Worm (Caenorhabditis elegans) whole organism, mixed stage, embryonic: ENCODE results near the gene rme-6.

Experiments used
- elt-1 ChIP-seq: sonication (generic microtip); optimal IDR thresholded peaks from 2 replicates; lab custom pipeline; 2017; ENCODE audit warnings: missing genetic modification characterization, mild to moderate bottlenecking, missing compliant biosample characterization, antibody characterized with exemption, moderate library complexity, borderline replicate concordance; ENCODE audit not compliant: insufficient read depth
- lin-13 ChIP-seq: fragments of 150-350 bp; optimal IDR thresholded peaks from 2 replicates; lab custom pipeline; 2014; ENCODE audit warnings: missing biosample characterization, missing genetic modification characterization
- snpc-4 ChIP-seq: fragments of 150-350 bp; optimal IDR thresholded peaks from 2 replicates; lab custom pipeline; 2014; ENCODE audit warnings: missing biosample characterization, missing genetic modification characterization
- unc-62 ChIP-seq: fragments of 150-350 bp; optimal IDR thresholded peaks from 2 replicates; lab custom pipeline; 2014; ENCODE audit warnings: missing biosample characterization, missing genetic modification reagents, missing genetic modification characterization

DNA sequence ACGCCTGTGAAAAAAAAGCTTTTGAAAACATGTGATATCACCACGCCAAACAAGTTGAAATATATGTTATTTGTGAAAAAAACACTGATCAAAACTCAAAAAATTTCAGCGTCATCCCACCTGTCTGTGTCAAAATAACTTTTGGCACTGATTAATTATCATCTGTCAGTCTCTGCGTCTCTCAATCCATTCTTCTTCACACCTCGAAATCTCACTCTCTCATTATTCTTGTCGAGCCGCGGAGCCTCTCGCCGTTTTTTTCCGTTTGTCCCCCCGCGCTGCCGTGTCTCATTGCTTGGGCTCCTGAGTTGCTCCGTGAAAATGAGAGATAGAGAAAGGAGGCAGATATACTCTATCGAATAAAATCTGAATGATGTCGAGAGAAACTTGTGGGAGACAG is 45.9 kb upstream of the rme-6 start:
- TF ChIP-seq elt-1 (tag; lab: Kevin White, UChicago) (no peak), lin-13 (tag; lab: Kevin White, UChicago) (no peak), snpc-4 (tag; lab: Kevin White, UChicago) (no peak), unc-62 (GFP tag; lab: Kevin White, UChicago) (peak; percentile 79)
